Worm (Caenorhabditis elegans) whole organism, late embryonic: Measurements from ENCODE around the gene rde-12.

Experiments
- K09A11.1 ChIP-seq: sonication (generic microtip); optimal IDR thresholded peaks from 2 replicates; lab custom pipeline; 2017; ENCODE audit warnings: antibody characterized with exemption, mild to moderate bottlenecking, missing genetic modification characterization, missing compliant biosample characterization; ENCODE audit not compliant: insufficient read depth
- ama-1 ChIP-seq: fragments of 150-350 bp; optimal IDR thresholded peaks from 2 replicates; lab custom pipeline; 2014
- ceh-31 ChIP-seq: sonication (generic microtip); optimal IDR thresholded peaks from 2 replicates; lab custom pipeline; 2016; ENCODE audit warnings: missing genetic modification characterization, missing compliant biosample characterization
- fkh-10 ChIP-seq: fragments of 150-350 bp; optimal IDR thresholded peaks from 2 replicates; lab custom pipeline; 2014; ENCODE audit warnings: missing biosample characterization, missing genetic modification reagents, missing genetic modification characterization
- hlh-30 ChIP-seq: sonication (generic microtip); optimal IDR thresholded peaks from 2 replicates; lab custom pipeline; 2017; ENCODE audit warnings: antibody characterized with exemption, missing genetic modification characterization, missing compliant biosample characterization; ENCODE audit not compliant: insufficient read depth
- pha-4 ChIP-seq: fragments of 150-350 bp; optimal IDR thresholded peaks from 2 replicates; lab custom pipeline; 2018; ENCODE audit warnings: missing biosample characterization, missing genetic modification reagents, missing genetic modification characterization
- sdc-2 ChIP-seq: sonication (generic microtip); optimal IDR thresholded peaks from 2 replicates; lab custom pipeline; 2016; ENCODE audit warnings: missing genotype, missing genetic modification characterization, missing compliant biosample characterization
- syd-9 ChIP-seq: sonication (generic microtip); optimal IDR thresholded peaks from 2 replicates; lab custom pipeline; 2016; ENCODE audit warnings: mild to moderate bottlenecking, missing genetic modification characterization, moderate library complexity, missing compliant biosample characterization

ce11 chrV:13658577-13658976 is 6.6 kb upstream of the rde-12 start:
- TF ChIP-seq K09A11.1 (tag; lab: Kevin White, UChicago), result no peak
- TF ChIP-seq pha-4, result no peak
- TF ChIP-seq sdc-2 (tag; lab: Kevin White, UChicago), result no peak
- TF ChIP-seq ceh-31 (tag; lab: Kevin White, UChicago), result no peak
- TF ChIP-seq hlh-30 (tag; lab: Kevin White, UChicago), result peak; percentile 87
- TF ChIP-seq ama-1 (lab: Kevin White, UChicago), result no peak
- no peak for TF ChIP-seq syd-9 (tag; lab: Kevin White, UChicago)
- TF ChIP-seq fkh-10 (GFP tag; lab: Kevin White, UChicago), result no peak
